Worm (Caenorhabditis elegans): ENCODE results near the gene C32D5.8.

ce11 chrII:6294261-6294660, 51.5 kb downstream of the C32D5.8 start, which contains the start of gene mps-1:
- no peak for TF ChIP-seq cog-1 (tag; optimal IDR thresholded peaks at IDR 0.05)
- TF ChIP-seq tab-1 (GFP tag; IDR thresholded peaks at IDR 0.05) = no peak
- TF ChIP-seq ztf-29 (GFP tag; IDR thresholded peaks at IDR 0.05) = no peak
